Worm (Caenorhabditis elegans) whole organism, midembryonic: Measurements from ENCODE around the gene fbxa-75.

Experiments
- T22C8.4 ChIP-seq: fragments of 200-800 bp; sonication (Bioruptor generic); IDR thresholded peaks from 2 replicates; pipeline ENCODE4 v1.3.6; 2022; ENCODE audit warnings: missing genetic modification characterization, missing compliant biosample characterization
- cog-1 ChIP-seq: sonication (generic microtip); optimal IDR thresholded peaks from 2 replicates; lab custom pipeline; 2016; ENCODE audit warnings: missing genetic modification characterization, missing compliant biosample characterization
- flt-1 ChIP-seq: fragments of 200-800 bp; sonication (Bioruptor generic); IDR thresholded peaks from 2 replicates; pipeline ENCODE4 v1.3.6; 2022; ENCODE audit warnings: missing genetic modification characterization, missing compliant biosample characterization
- klf-2 ChIP-seq: fragments of 200-800 bp; sonication (Bioruptor generic); conservative IDR thresholded peaks from 2 replicates; pipeline ENCODE4 v1.3.6; 2022; ENCODE audit warnings: missing genetic modification reagents, missing genetic modification characterization, missing compliant biosample characterization
- med-1 ChIP-seq: sonication (generic microtip); optimal IDR thresholded peaks from 2 replicates; lab custom pipeline; 2017; ENCODE audit warnings: missing genetic modification characterization, mild to moderate bottlenecking, missing compliant biosample characterization, antibody characterized with exemption, missing genetic modification reagents; ENCODE audit not compliant: insufficient read depth
- ref-1 ChIP-seq: fragments of 200-800 bp; sonication (Bioruptor generic); conservative IDR thresholded peaks from 2 replicates; pipeline ENCODE4 v1.3.6; 2022; ENCODE audit warnings: missing genetic modification reagents, missing genetic modification characterization, missing compliant biosample characterization
- tab-1 ChIP-seq: fragments of 200-800 bp; sonication (Bioruptor generic); IDR thresholded peaks from 2 replicates; pipeline ENCODE4 v1.3.6; 2022; ENCODE audit warnings: missing genetic modification characterization, missing compliant biosample characterization
- ztf-23 ChIP-seq: fragments of 200-800 bp; sonication (Bioruptor generic); IDR thresholded peaks from 2 replicates; pipeline ENCODE4 v1.3.6; 2022; ENCODE audit warnings: missing genetic modification reagents, missing genetic modification characterization, missing compliant biosample characterization
- ztf-29 ChIP-seq: fragments of 200-800 bp; sonication (Bioruptor generic); IDR thresholded peaks from 2 replicates; pipeline ENCODE4 v1.3.6; 2022; ENCODE audit warnings: missing genetic modification reagents, missing genetic modification characterization, missing compliant biosample characterization

ce11 chrIII:1275513-1275912, 28.0 kb upstream of the fbxa-75 start, which contains the start of gene fbxa-30:
- TF ChIP-seq med-1 (GFP tag; lab: Kevin White, UChicago): no peak
- TF ChIP-seq tab-1 (GFP tag; lab: Robert Waterston, UW): no peak
- no peak for TF ChIP-seq klf-2 (GFP tag; lab: Robert Waterston, UW)
- no peak for TF ChIP-seq cog-1
- TF ChIP-seq ztf-29 (GFP tag; lab: Robert Waterston, UW): no peak
- no peak for TF ChIP-seq ref-1 (GFP tag; lab: Robert Waterston, UW)
- TF ChIP-seq T22C8.4 (GFP tag; lab: Robert Waterston, UW): no peak
- no peak for TF ChIP-seq flt-1
- no peak for TF ChIP-seq ztf-23
